Worm (Caenorhabditis elegans) whole organism, early embryonic: ENCODE measurements around the gene zipt-7.2.

Experiments used
- B0310.2 ChIP-seq: sonication (generic microtip); optimal IDR thresholded peaks from 2 replicates; lab custom pipeline; 2016; ENCODE audit warnings: mild to moderate bottlenecking, missing genetic modification characterization, missing compliant biosample characterization
- F13C5.2 ChIP-seq: sonication (generic microtip); optimal IDR thresholded peaks from 2 replicates; lab custom pipeline; 2017; ENCODE audit warnings: mild to moderate bottlenecking, missing genetic modification characterization, inconsistent platforms, missing compliant biosample characterization
- aly-1 ChIP-seq: sonication (generic microtip); optimal IDR thresholded peaks from 2 replicates; lab custom pipeline; 2016; ENCODE audit warnings: missing genetic modification characterization, missing compliant biosample characterization
- ama-1 ChIP-seq: fragments of 150-350 bp; optimal IDR thresholded peaks from 2 replicates; lab custom pipeline; 2014
- ceh-13 ChIP-seq: fragments of 200-800 bp; sonication (Bioruptor generic); optimal IDR thresholded peaks from 2 replicates; lab custom pipeline; 2018; ENCODE audit warnings: mild to moderate bottlenecking, missing genetic modification characterization, missing compliant biosample characterization
- flt-1 ChIP-seq: fragments of 200-800 bp; sonication (Bioruptor generic); IDR thresholded peaks from 2 replicates; pipeline ENCODE4 v1.3.6; 2022; ENCODE audit warnings: missing genetic modification characterization, missing compliant biosample characterization
- hmbx-1 ChIP-seq: sonication (generic microtip); optimal IDR thresholded peaks from 2 replicates; lab custom pipeline; 2016; ENCODE audit warnings: mild to moderate bottlenecking, missing genetic modification characterization, missing compliant biosample characterization
- hmg-4 ChIP-seq: fragments of 200-800 bp; sonication (Bioruptor generic); optimal IDR thresholded peaks from 2 replicates; lab custom pipeline; 2018; ENCODE audit warnings: mild to moderate bottlenecking, missing genetic modification characterization, missing compliant biosample characterization
- pes-1 ChIP-seq: fragments of 200-800 bp; sonication (Bioruptor generic); IDR thresholded peaks from 2 replicates; pipeline ENCODE4 v1.3.6; 2022; ENCODE audit warnings: missing genetic modification reagents, missing genetic modification characterization, missing compliant biosample characterization

DNA sequence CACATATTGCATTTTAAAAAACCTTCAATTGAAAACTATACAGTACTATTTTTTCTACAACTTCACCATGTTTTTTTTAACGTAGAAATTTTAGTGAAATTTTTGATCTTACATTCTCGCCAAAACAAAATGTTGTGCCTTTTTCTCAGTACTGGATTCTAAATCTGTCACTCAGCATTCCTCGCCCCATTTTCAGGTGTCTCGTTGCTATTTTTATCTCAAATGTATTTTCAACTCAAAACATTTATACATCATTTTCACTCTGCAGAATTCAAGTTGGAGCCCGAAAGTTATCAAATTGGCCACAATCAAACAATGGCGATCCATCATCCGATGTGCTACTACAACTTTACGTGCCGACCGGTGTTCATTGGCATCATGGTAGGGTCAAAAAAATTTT lies 41.6 kb downstream of the zipt-7.2 start, which contains the start of gene sprr-1:
- no peak for TF ChIP-seq ama-1 (lab: Kevin White, UChicago)
- TF ChIP-seq flt-1 (GFP tag; lab: Robert Waterston, UW) = no peak
- no peak for TF ChIP-seq hmbx-1 (tag; lab: Kevin White, UChicago)
- no peak for TF ChIP-seq ceh-13 (GFP tag; lab: Kevin White, UChicago)
- TF ChIP-seq pes-1 (GFP tag; lab: Robert Waterston, UW) = no peak
- TF ChIP-seq F13C5.2 = no peak
- TF ChIP-seq hmg-4 (GFP tag; lab: Kevin White, UChicago) = no peak
- TF ChIP-seq aly-1 = no peak
- TF ChIP-seq B0310.2 (tag; lab: Kevin White, UChicago) = no peak
